Fruit fly (Drosophila melanogaster) whole organism, embryonic: ENCODE results near the gene CG32055.

Source experiments
- Awh ChIP-seq: fragments of 200-800 bp; sonication (Bioruptor generic); IDR thresholded peaks from 2 replicates; pipeline ENCODE4, ENCODE4 v1.3.6; 2022; ENCODE audit warnings: missing biosample characterization, missing genetic modification characterization
- BEAF-32 ChIP-seq: fragments of 200-800 bp; sonication (Bioruptor generic); optimal IDR thresholded peaks from 3 replicates; lab custom pipeline; 2017; ENCODE audit warnings: missing biosample characterization, missing genetic modification characterization, mild to moderate bottlenecking, moderate library complexity, missing genetic modification reagents
- Blimp-1 ChIP-seq: fragments of 200-800 bp; sonication (Bioruptor generic); optimal IDR thresholded peaks from 3 replicates; lab custom pipeline; 2018; ENCODE audit warnings: missing biosample characterization, missing genetic modification characterization, mild to moderate bottlenecking, moderate library complexity, missing genetic modification reagents
- CG1024 ChIP-seq: fragments of 200-800 bp; sonication (Bioruptor generic); IDR thresholded peaks from 2 replicates; pipeline ENCODE4 v1.3.6; 2022; ENCODE audit warnings: missing biosample characterization, missing genetic modification characterization
- CG11560 ChIP-seq: fragments of 200-800 bp; sonication (Bioruptor generic); IDR thresholded peaks from 3 replicates; pipeline ENCODE4 v1.3.6; 2022; ENCODE audit warnings: missing biosample characterization, missing genetic modification characterization
- CG11723 ChIP-seq: fragments of 200-800 bp; sonication (Bioruptor generic); optimal IDR thresholded peaks from 2 replicates; lab custom pipeline; 2017; ENCODE audit warnings: missing biosample characterization, mild to moderate bottlenecking, missing genetic modification characterization
- CG12299 ChIP-seq: fragments of 200-800 bp; sonication (Bioruptor generic); optimal IDR thresholded peaks from 2 replicates; lab custom pipeline; 2018; ENCODE audit warnings: missing biosample characterization, mild to moderate bottlenecking, missing genetic modification characterization
- CG1233 ChIP-seq: fragments of 200-800 bp; sonication (Bioruptor generic); optimal IDR thresholded peaks from 4 replicates; lab custom pipeline; 2018; ENCODE audit warnings: missing biosample characterization, mild to moderate bottlenecking, missing genetic modification characterization
- CG13424 ChIP-seq: fragments of 200-800 bp; sonication (Bioruptor generic); optimal IDR thresholded peaks from 2 replicates; lab custom pipeline; 2019; ENCODE audit warnings: missing biosample characterization, mild to moderate bottlenecking, missing genetic modification characterization, moderate library complexity
- CG14014 ChIP-seq: fragments of 200-800 bp; sonication (Bioruptor generic); IDR thresholded peaks from 2 replicates; pipeline ENCODE4 v1.3.6; 2022; ENCODE audit warnings: missing biosample characterization, missing genetic modification characterization
- CG15601 ChIP-seq: fragments of 200-800 bp; sonication (Bioruptor generic); optimal IDR thresholded peaks from 3 replicates; lab custom pipeline; 2019; ENCODE audit warnings: missing biosample characterization, mild to moderate bottlenecking, missing genetic modification characterization, moderate library complexity
- CG1603 ChIP-seq: fragments of 200-800 bp; sonication (Bioruptor generic); optimal IDR thresholded peaks from 2 replicates; lab custom pipeline; 2019; ENCODE audit warnings: missing biosample characterization, mild to moderate bottlenecking, missing genetic modification characterization, moderate library complexity
- CG1647 ChIP-seq: fragments of 200-800 bp; sonication (Bioruptor generic); optimal IDR thresholded peaks from 3 replicates; lab custom pipeline; 2016; ENCODE audit warnings: missing biosample characterization, missing genetic modification characterization
- CG16779 ChIP-seq: fragments of 200-800 bp; sonication (Bioruptor generic); IDR thresholded peaks from 2 replicates; pipeline ENCODE4 v1.3.6; 2022; ENCODE audit warnings: missing biosample characterization, missing genetic modification characterization
- CG17359 ChIP-seq: fragments of 200-800 bp; sonication (Bioruptor generic); optimal IDR thresholded peaks from 3 replicates; lab custom pipeline; 2018; ENCODE audit warnings: missing biosample characterization, mild to moderate bottlenecking, missing genetic modification characterization, moderate library complexity
- CG17612 ChIP-seq: fragments of 200-800 bp; sonication (Bioruptor generic); IDR thresholded peaks from 2 replicates; pipeline ENCODE4 v1.3.6; 2022; ENCODE audit warnings: missing biosample characterization, missing genetic modification characterization
- CG18599 ChIP-seq: fragments of 200-800 bp; sonication (Bioruptor generic); optimal IDR thresholded peaks from 3 replicates; lab custom pipeline; 2017; ENCODE audit warnings: missing biosample characterization, missing genetic modification characterization, mild to moderate bottlenecking, moderate library complexity, missing genetic modification reagents
- CG42726 ChIP-seq: fragments of 200-800 bp; sonication (Bioruptor generic); IDR thresholded peaks from 2 replicates; pipeline ENCODE4 v1.3.6; 2022; ENCODE audit warnings: missing biosample characterization, missing genetic modification characterization; ENCODE audit not compliant: partially characterized antibody
- CG6683 ChIP-seq: fragments of 200-800 bp; sonication (Bioruptor generic); optimal IDR thresholded peaks from 2 replicates; lab custom pipeline; 2017; ENCODE audit warnings: missing biosample characterization, mild to moderate bottlenecking, missing genetic modification characterization, missing genetic modification reagents
- CG7372 ChIP-seq: fragments of 200-800 bp; sonication (Bioruptor generic); IDR thresholded peaks from 2 replicates; pipeline ENCODE4 v1.3.6; 2022; ENCODE audit warnings: missing biosample characterization, missing genetic modification characterization
- CG8089 ChIP-seq: fragments of 200-800 bp; sonication (Bioruptor generic); optimal IDR thresholded peaks from 3 replicates; lab custom pipeline; 2016; ENCODE audit warnings: missing biosample characterization, missing genetic modification characterization
- CG8359 ChIP-seq: fragments of 200-800 bp; sonication (Bioruptor generic); optimal IDR thresholded peaks from 2 replicates; lab custom pipeline; 2017; ENCODE audit warnings: missing biosample characterization, mild to moderate bottlenecking, missing genetic modification characterization, borderline replicate concordance
- Doc3 ChIP-seq: fragments of 200-800 bp; sonication (Bioruptor generic); IDR thresholded peaks from 3 replicates; pipeline ENCODE4 v1.3.6; 2022; ENCODE audit warnings: missing biosample characterization, missing genetic modification characterization; ENCODE audit not compliant: partially characterized antibody
- Dref ChIP-seq: fragments of 200-800 bp; sonication (Bioruptor generic); IDR thresholded peaks from 2 replicates; pipeline ENCODE4 v1.3.6; 2022; ENCODE audit warnings: missing biosample characterization, missing genetic modification characterization
- Elba2 ChIP-seq: fragments of 200-800 bp; sonication (Bioruptor generic); optimal IDR thresholded peaks from 3 replicates; lab custom pipeline; 2016; ENCODE audit warnings: missing biosample characterization, missing genetic modification characterization
- HLH3B ChIP-seq: fragments of 200-800 bp; sonication (Bioruptor generic); IDR thresholded peaks from 2 replicates; pipeline ENCODE4 v1.3.6; 2022; ENCODE audit warnings: missing biosample characterization, missing genetic modification characterization
- Jarid2 ChIP-seq: fragments of 200-800 bp; sonication (Bioruptor generic); optimal IDR thresholded peaks from 3 replicates; lab custom pipeline; 2017; ENCODE audit warnings: mild to moderate bottlenecking, missing biosample characterization, missing genetic modification reagents, missing genetic modification characterization
- NK7.1 ChIP-seq: fragments of 200-800 bp; sonication (Bioruptor generic); optimal IDR thresholded peaks from 3 replicates; lab custom pipeline; 2016; ENCODE audit warnings: missing biosample characterization, missing genetic modification characterization
- Trl ChIP-seq, 3 experiments: fragments of >200 bp in 2 of 3; fragments of 200-800 bp in 1 of 3; sonication (Bioruptor generic) in 1 of 3; optimal IDR thresholded peaks; 2 replicates in 1 of 3; 3 replicates in 2 of 3; lab custom pipeline; 2016 to 2017; ENCODE audit warnings: missing biosample characterization in 1 of 3, missing genetic modification characterization in 1 of 3
- Vsx1 ChIP-seq: fragments of 200-800 bp; sonication (Bioruptor generic); optimal IDR thresholded peaks from 2 replicates; lab custom pipeline; 2017; ENCODE audit warnings: missing biosample characterization, mild to moderate bottlenecking, missing genetic modification characterization, missing genetic modification reagents
- Xbp1 ChIP-seq: fragments of 200-800 bp; sonication (Bioruptor generic); optimal IDR thresholded peaks from 3 replicates; lab custom pipeline; 2016; ENCODE audit warnings: missing biosample characterization, mild to moderate bottlenecking, missing genetic modification characterization
- abd-A ChIP-seq: fragments of 200-800 bp; sonication (Bioruptor generic); optimal IDR thresholded peaks from 3 replicates; lab custom pipeline; 2019; ENCODE audit warnings: missing biosample characterization, mild to moderate bottlenecking, missing genetic modification characterization, moderate library complexity
- ash1 ChIP-seq: fragments of 200-800 bp; sonication (Bioruptor generic); optimal IDR thresholded peaks from 2 replicates; lab custom pipeline; 2018; ENCODE audit warnings: missing biosample characterization, mild to moderate bottlenecking, missing genetic modification characterization
- cato ChIP-seq: fragments of 200-800 bp; sonication (Bioruptor generic); optimal IDR thresholded peaks from 2 replicates; lab custom pipeline; 2016; ENCODE audit warnings: missing biosample characterization, missing genetic modification characterization, borderline replicate concordance
- chinmo ChIP-seq: fragments of 200-800 bp; sonication (Bioruptor generic); IDR thresholded peaks from 4 replicates; pipeline ENCODE4 v1.3.6; 2022; ENCODE audit warnings: missing biosample characterization, missing genetic modification characterization; ENCODE audit not compliant: partially characterized antibody
- da ChIP-seq: fragments of 200-800 bp; sonication (Bioruptor generic); optimal IDR thresholded peaks from 2 replicates; lab custom pipeline; 2016; ENCODE audit warnings: missing biosample characterization, missing genetic modification characterization
- ems ChIP-seq: fragments of 200-800 bp; sonication (Bioruptor generic); optimal IDR thresholded peaks from 3 replicates; lab custom pipeline; 2016; ENCODE audit warnings: missing biosample characterization, missing genetic modification characterization
- eyg ChIP-seq: fragments of 200-800 bp; sonication (Bioruptor generic); optimal IDR thresholded peaks from 3 replicates; lab custom pipeline; 2016; ENCODE audit warnings: missing biosample characterization, missing genetic modification characterization
- hb ChIP-seq: fragments of 200-800 bp; sonication (Bioruptor generic); IDR thresholded peaks from 3 replicates; pipeline ENCODE4 v1.3.6; 2022; ENCODE audit warnings: missing biosample characterization, missing genetic modification characterization; ENCODE audit not compliant: partially characterized antibody
- nom ChIP-seq: fragments of 200-800 bp; sonication (Bioruptor generic); optimal IDR thresholded peaks from 2 replicates; lab custom pipeline; 2017; ENCODE audit warnings: missing biosample characterization, missing genetic modification characterization, mild to moderate bottlenecking, moderate library complexity, missing genetic modification reagents
- pan ChIP-seq, 4 experiments: fragments of >200 bp in 3 of 4; fragments of 200-800 bp in 1 of 4; sonication (Bioruptor generic) in 1 of 4; optimal IDR thresholded peaks in 3 of 4; IDR thresholded peaks in 1 of 4; 2 replicates each; pipeline versions ENCODE4 v1.3.6 to Lab custom; 2017 to 2022; ENCODE audit warnings: missing biosample characterization in 2 of 4, missing genetic modification characterization in 2 of 4, mixed read lengths in 1 of 4
- pnt ChIP-seq: fragments of 200-800 bp; sonication (Bioruptor generic); optimal IDR thresholded peaks from 3 replicates; lab custom pipeline; 2016; ENCODE audit warnings: missing biosample characterization, missing genetic modification characterization
- run ChIP-seq: fragments of 200-800 bp; sonication (Bioruptor generic); optimal IDR thresholded peaks from 3 replicates; lab custom pipeline; 2018; ENCODE audit warnings: missing biosample characterization, mild to moderate bottlenecking, missing genetic modification characterization
- salm ChIP-seq: fragments of 200-800 bp; sonication (Bioruptor generic); optimal IDR thresholded peaks from 2 replicates; lab custom pipeline; 2018; ENCODE audit warnings: missing biosample characterization, mild to moderate bottlenecking, missing genetic modification characterization
- sc ChIP-seq, 3 experiments: fragments of >200 bp in 2 of 3; fragments of 200-800 bp in 1 of 3; sonication (Bioruptor generic) in 1 of 3; optimal IDR thresholded peaks; 2 replicates in 2 of 3; 3 replicates in 1 of 3; lab custom pipeline; 2017; ENCODE audit warnings: mild to moderate bottlenecking in 1 of 3, missing biosample characterization in 1 of 3, missing genetic modification characterization in 1 of 3, missing genetic modification reagents in 1 of 3
- schlank ChIP-seq: fragments of 200-800 bp; sonication (Bioruptor generic); optimal IDR thresholded peaks from 2 replicates; lab custom pipeline; 2018; ENCODE audit warnings: missing biosample characterization, mild to moderate bottlenecking, missing genetic modification characterization
- sens ChIP-seq: fragments of 200-800 bp; sonication (Bioruptor generic); peaks from one replicate; lab custom pipeline; 2016; ENCODE audit warnings: missing biosample characterization, missing genetic modification characterization
- ttk ChIP-seq: fragments of 200-800 bp; sonication (Bioruptor generic); IDR thresholded peaks from 2 replicates; pipeline ENCODE4 v2.1.2; 2022; ENCODE audit warnings: missing biosample characterization, missing genetic modification characterization
- wdn ChIP-seq: fragments of 200-800 bp; sonication (Bioruptor generic); IDR thresholded peaks from 2 replicates; pipeline ENCODE4 v1.3.6; 2022; ENCODE audit warnings: missing biosample characterization, missing genetic modification characterization

Gene CG32055

DNA sequence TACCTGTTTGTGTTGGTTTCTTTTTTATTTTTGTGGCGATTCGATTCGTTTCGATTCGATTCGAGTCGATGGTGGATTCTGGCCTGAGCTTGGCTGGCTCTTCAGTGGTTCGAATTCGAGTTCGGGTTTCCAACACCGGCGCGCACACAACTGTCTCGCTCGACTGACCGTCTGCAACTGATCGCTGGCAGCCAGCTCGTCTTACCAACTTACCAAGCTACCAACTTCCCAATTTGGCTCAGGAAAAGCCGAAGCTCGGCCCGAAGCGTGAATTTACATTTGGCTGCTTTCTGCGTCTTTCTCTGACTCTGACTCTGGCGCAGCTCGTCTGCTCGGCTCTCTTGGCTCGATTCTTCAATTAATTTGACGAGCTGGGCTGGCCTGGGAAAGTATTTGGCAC lies 18.3 kb downstream of the CG32055 start, which contains the start of gene ect (continued):
- TF ChIP-seq da (no peak), abd-A (tag; lab: Kevin White, UChicago) (no peak), CG11723 (no peak), Doc3 (GFP tag; lab: Robert Waterston, UW) (no peak), CG1233 (no peak), nom (GFP tag; lab: Kevin White, UChicago) (no peak), wdn (GFP tag; lab: Robert Waterston, UW) (no peak), Dref (GFP tag; lab: Robert Waterston, UW) (no peak), CG11560 (no peak), sc (optimal IDR thresholded peaks at IDR 0.05; lab: Kevin White, UChicago) (no peak), sc (GFP tag; optimal IDR thresholded peaks at IDR 0.05; lab: Kevin White, UChicago) (no peak), CG8089 (no peak), ems (no peak), cato (GFP tag; lab: Kevin White, UChicago) (no peak), hb (GFP tag; lab: Robert Waterston, UW) (no peak), CG1024 (GFP tag; lab: Robert Waterston, UW) (no peak), Vsx1 (no peak), BEAF-32 (GFP tag; lab: Kevin White, UChicago) (no peak), CG17359 (tag; lab: Kevin White, UChicago) (no peak), ttk (peak; percentile 24; the same call in 1 of the 2 replicates), CG1647 (no peak), CG12299 (tag; lab: Kevin White, UChicago) (no peak), salm (tag; lab: Kevin White, UChicago) (no peak), CG1603 (tag; lab: Kevin White, UChicago) (no peak), CG15601 (tag; lab: Kevin White, UChicago) (no peak), HLH3B (GFP tag; lab: Robert Waterston, UW) (no peak), CG8359 (GFP tag; lab: Kevin White, UChicago) (no peak), pnt (GFP tag; lab: Kevin White, UChicago) (no peak), Xbp1 (no peak), sens (GFP tag; lab: Kevin White, UChicago) (no peak), CG14014 (GFP tag; lab: Robert Waterston, UW) (no peak), CG17612 (GFP tag; lab: Robert Waterston, UW) (no peak), Jarid2 (peak; percentile 40), run (tag; lab: Kevin White, UChicago) (no peak), CG18599 (no peak), CG16779 (GFP tag; lab: Robert Waterston, UW) (no peak), pan (optimal IDR thresholded peaks at IDR 0.05; lab: Kevin White, UChicago) (no peak), pan (GFP tag; optimal IDR thresholded peaks at IDR 0.05 in 1 of 2, IDR thresholded peaks at IDR 0.05 in 1 of 2) (no peak), Awh (GFP tag; lab: Robert Waterston, UW) (no peak), ash1 (GFP tag; lab: Kevin White, UChicago) (no peak), Elba2 (GFP tag; lab: Kevin White, UChicago) (no peak), Blimp-1 (peak; percentile 53), NK7.1 (no peak), CG13424 (tag; lab: Kevin White, UChicago) (no peak), CG6683 (GFP tag; lab: Kevin White, UChicago) (no peak), schlank (tag; lab: Kevin White, UChicago) (no peak), CG7372 (no peak), eyg (GFP tag; lab: Kevin White, UChicago) (no peak), Trl (optimal IDR thresholded peaks at IDR 0.05; lab: Kevin White, UChicago) (peak in 1 of 2 experiments; percentile 1), Trl (GFP tag; optimal IDR thresholded peaks at IDR 0.05; lab: Kevin White, UChicago) (no peak), CG42726 (GFP tag; lab: Robert Waterston, UW) (no peak), chinmo (0 out of 4 replicates have a peak, but pooled peaks have one; percentile 66)
